Worm (Caenorhabditis elegans): ENCODE results near the gene F36H1.3.

ce11 chrIV:11006383-11006782 is 43.5 kb upstream of the F36H1.3 start:
- TF ChIP-seq flt-1 (GFP tag; IDR thresholded peaks at IDR 0.05) (no peak), cog-1 (tag; optimal IDR thresholded peaks at IDR 0.05) (no peak), klf-2 (GFP tag; conservative IDR thresholded peaks at IDR 0.05) (no peak), ztf-23 (GFP tag; IDR thresholded peaks at IDR 0.05) (no peak), ref-1 (GFP tag; conservative IDR thresholded peaks at IDR 0.05) (no peak), tab-1 (GFP tag; IDR thresholded peaks at IDR 0.05) (no peak)

Measured in whole organism, midembryonic.